Fruit fly (Drosophila melanogaster): Measurements from ENCODE around the gene eRF3.

Gene eRF3

DNA sequence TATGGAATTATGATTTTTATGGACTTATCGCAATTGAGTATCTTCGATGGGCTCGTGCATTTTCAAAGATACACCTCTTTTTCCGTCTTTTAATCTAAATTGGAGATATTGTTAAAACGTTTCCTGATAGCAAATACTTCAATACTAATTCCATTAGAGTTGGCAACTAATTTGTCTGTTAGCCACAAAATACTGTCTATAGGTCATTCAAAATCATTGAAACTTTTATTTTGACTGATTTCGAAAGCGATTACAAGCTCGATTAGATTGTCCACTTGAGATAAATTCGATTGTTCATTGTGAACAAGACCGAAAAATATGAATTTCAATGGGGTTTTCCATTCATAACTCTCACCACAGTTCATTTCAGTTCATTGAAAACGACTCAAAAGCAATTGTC is 41.9 kb downstream of the eRF3 start:
- TF ChIP-seq Rel (GFP tag; optimal IDR thresholded peaks at IDR 0.05) (no peak), Rel (tag; optimal IDR thresholded peaks at IDR 0.05) (peak; percentile 34), Myc (optimal IDR thresholded peaks at IDR 0.05) (no peak), tai (GFP tag; optimal IDR thresholded peaks at IDR 0.05) (peak; percentile 52)

DNA sequence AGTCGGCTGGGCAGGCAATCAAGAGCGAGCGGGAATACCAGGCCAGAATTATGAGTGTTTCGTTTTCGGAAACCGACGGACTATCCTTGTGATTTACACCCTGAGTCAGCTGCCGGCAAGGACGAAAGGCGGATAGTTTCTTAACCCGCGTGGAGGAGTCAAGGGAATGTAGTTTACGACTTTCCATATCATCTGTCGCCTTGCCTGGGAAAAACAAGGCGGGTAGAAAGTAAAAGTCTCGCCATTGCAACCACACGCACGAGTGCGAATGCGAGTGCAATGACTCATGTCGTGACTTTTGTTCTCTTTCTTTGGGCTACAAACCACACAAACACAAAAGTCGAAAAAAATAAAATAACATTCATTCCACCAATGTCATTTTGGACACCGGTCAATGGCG is 44.2 kb downstream of the eRF3 start:
- TF ChIP-seq psq (GFP tag; optimal IDR thresholded peaks at IDR 0.05) = no peak

DNA sequence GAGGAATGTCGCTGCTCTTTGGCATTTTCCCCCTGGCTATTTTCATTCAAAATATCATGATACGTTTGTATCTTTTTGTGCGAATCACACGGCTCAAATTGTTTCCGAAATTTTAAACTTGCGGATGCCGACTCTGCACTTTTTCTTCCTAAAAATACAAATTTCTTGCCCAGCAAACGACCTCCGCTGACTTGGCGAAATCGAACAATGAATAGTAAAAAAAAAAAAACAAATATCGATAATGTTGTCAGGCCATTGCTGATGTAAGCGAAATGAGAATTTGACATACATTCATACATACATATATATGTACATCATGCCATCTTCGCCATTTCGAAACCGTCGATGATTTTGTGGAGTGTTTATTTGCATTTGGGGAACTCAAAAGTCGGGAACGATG is 45.7 kb downstream of the eRF3 start:
- TF ChIP-seq Dif (GFP tag; optimal IDR thresholded peaks at IDR 0.05; ENCODE audit: partially characterized antibody) (no peak), jim (GFP tag; optimal IDR thresholded peaks at IDR 0.05) (no peak), Abd-B (GFP tag; optimal IDR thresholded peaks at IDR 0.05) (no peak), Rel (GFP tag; optimal IDR thresholded peaks at IDR 0.05) (no peak), Rel (tag; optimal IDR thresholded peaks at IDR 0.05) (no peak), sage (GFP tag; optimal IDR thresholded peaks at IDR 0.05) (no peak), dsf (GFP tag; optimal IDR thresholded peaks at IDR 0.05; ENCODE audit: borderline replicate concordance) (no peak), OdsH (GFP tag; optimal IDR thresholded peaks at IDR 0.05) (no peak), Jra (GFP tag; optimal IDR thresholded peaks at IDR 0.05) (no peak), rgr (GFP tag; optimal IDR thresholded peaks at IDR 0.05) (no peak), Hnf4 (GFP tag; optimal IDR thresholded peaks at IDR 0.05) (no peak), dl (GFP tag; optimal IDR thresholded peaks at IDR 0.05; ENCODE audit: insufficient read depth in 1 of 2, partially characterized antibody in 2 of 2) (no peak), Dfd (GFP tag; optimal IDR thresholded peaks at IDR 0.05) (no peak), tai (GFP tag; optimal IDR thresholded peaks at IDR 0.05) (no peak), Mio (GFP tag; optimal IDR thresholded peaks at IDR 0.05) (no peak), Hr83 (GFP tag; optimal IDR thresholded peaks at IDR 0.05; ENCODE audit: poor library complexity, severe bottlenecking) (no peak), foxo (GFP tag; optimal IDR thresholded peaks at IDR 0.05) (no peak), CG9705 (GFP tag; optimal IDR thresholded peaks at IDR 0.05) (no peak), usp (GFP tag; optimal IDR thresholded peaks at IDR 0.05) (no peak)

DNA sequence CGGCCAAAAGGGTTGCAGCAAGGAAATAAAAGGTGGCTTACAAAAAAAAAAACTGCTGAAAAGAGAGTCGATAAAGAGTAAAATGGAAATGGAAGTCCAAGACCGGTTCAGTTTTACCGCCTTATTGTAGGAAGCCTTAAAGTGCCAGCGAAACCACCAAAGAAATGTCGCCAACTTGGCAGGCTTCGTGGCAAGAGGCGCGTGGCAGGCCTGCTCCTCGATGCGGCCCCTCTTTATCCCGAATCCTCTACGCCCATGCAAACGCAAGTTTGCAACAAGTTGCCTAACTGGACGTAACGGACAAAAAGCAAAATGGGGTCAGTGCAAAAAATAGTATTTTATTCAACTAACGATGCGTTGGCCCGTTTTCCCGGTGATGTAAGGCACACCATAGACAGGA is 46.6 kb downstream of the eRF3 start:
- TF ChIP-seq psq (GFP tag; optimal IDR thresholded peaks at IDR 0.05) (peak; percentile 23), Jra (GFP tag; optimal IDR thresholded peaks at IDR 0.05) (no peak), Dfd (GFP tag; optimal IDR thresholded peaks at IDR 0.05) (no peak)

DNA sequence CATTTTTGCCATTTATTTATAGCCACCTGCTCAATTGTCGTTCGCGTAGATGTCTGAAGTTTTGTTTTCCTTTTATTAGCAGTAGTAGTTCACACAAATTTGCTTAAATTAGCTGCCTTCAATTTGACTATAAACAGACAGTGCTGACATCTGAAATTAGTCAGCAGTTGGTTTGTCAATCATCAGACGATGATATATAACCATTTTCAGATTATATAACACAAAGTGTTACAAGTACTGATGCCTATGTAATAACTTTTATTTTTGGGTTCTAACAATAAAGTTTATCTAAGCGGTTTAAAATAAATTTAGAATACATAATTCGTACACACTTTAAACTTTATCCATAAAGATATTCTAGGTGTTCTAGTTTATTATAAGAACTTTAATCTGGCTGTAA is 47.5 kb downstream of the eRF3 start:
- no peak for TF ChIP-seq lola (GFP tag; optimal IDR thresholded peaks at IDR 0.05)

DNA sequence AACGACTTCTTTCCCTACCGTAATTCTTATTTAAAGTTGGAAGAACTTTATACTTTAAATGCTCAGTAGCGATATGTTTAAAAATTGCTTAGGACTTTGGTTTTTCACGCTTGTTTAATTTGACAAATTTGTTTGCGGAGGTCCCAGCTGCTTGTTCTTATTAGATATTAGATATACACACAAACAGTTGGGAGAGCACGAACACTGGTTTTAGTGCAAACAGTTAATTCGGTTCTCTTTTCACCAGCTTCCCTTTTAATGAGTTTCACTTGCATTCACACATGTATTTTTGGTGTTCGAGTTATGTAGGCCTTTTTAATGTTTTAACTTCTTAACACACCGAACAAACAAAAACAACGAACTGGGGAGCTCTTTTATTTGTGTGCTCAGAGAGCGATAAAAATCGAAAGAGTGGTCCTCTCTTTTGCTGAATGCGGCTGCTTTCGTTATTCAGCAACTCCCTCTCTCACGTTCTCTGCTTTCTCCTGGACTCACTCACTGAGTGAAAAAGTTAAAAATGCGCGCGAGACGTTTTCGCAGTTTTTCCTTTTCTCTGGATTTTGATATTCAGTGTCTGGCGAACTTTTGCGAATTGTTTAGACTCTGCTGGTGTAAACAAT is 48.6 kb downstream of the eRF3 start:
- TF ChIP-seq dl (GFP tag; optimal IDR thresholded peaks at IDR 0.05; ENCODE audit: insufficient read depth in 1 of 2, partially characterized antibody in 2 of 2) (peak; percentile 70 to 87), jim (GFP tag; optimal IDR thresholded peaks at IDR 0.05) (no peak), ey (GFP tag; optimal IDR thresholded peaks at IDR 0.05) (no peak), sage (GFP tag; optimal IDR thresholded peaks at IDR 0.05) (peak; percentile 28), CrebA (GFP tag; optimal IDR thresholded peaks at IDR 0.05; ENCODE audit: borderline replicate concordance) (peak; percentile 4), Vsx2 (GFP tag; optimal IDR thresholded peaks at IDR 0.05; ENCODE audit: partially characterized antibody) (peak; percentile 69), Dfd (GFP tag; optimal IDR thresholded peaks at IDR 0.05) (no peak), brk (GFP tag; optimal IDR thresholded peaks at IDR 0.05) (peak; percentile 56), Jra (GFP tag; optimal IDR thresholded peaks at IDR 0.05) (no peak), Sp1 (GFP tag; optimal IDR thresholded peaks at IDR 0.05) (no peak), dsf (GFP tag; optimal IDR thresholded peaks at IDR 0.05; ENCODE audit: borderline replicate concordance) (no peak), Hr83 (GFP tag; optimal IDR thresholded peaks at IDR 0.05; ENCODE audit: poor library complexity, severe bottlenecking) (peak; percentile 43), usp (GFP tag; optimal IDR thresholded peaks at IDR 0.05) (no peak), tai (GFP tag; optimal IDR thresholded peaks at IDR 0.05) (no peak), dmrt93B (GFP tag; optimal IDR thresholded peaks at IDR 0.05) (no peak), Hnf4 (GFP tag; optimal IDR thresholded peaks at IDR 0.05) (no peak), Hr78 (GFP tag; optimal IDR thresholded peaks at IDR 0.05) (no peak), lola (GFP tag; optimal IDR thresholded peaks at IDR 0.05) (no peak), fru (GFP tag; optimal IDR thresholded peaks at IDR 0.05) (no peak), h (GFP tag; optimal IDR thresholded peaks at IDR 0.05) (no peak), OdsH (GFP tag; optimal IDR thresholded peaks at IDR 0.05) (no peak), GATAd (GFP tag; optimal IDR thresholded peaks at IDR 0.05) (no peak), Rel (GFP tag; optimal IDR thresholded peaks at IDR 0.05) (no peak), Rel (tag; optimal IDR thresholded peaks at IDR 0.05) (no peak), foxo (GFP tag; optimal IDR thresholded peaks at IDR 0.05) (no peak), HLH106 (tag; optimal IDR thresholded peaks at IDR 0.05) (no peak), N (GFP tag; optimal IDR thresholded peaks at IDR 0.05) (no peak), Myc (optimal IDR thresholded peaks at IDR 0.05) (no peak), rgr (GFP tag; optimal IDR thresholded peaks at IDR 0.05) (no peak), br (GFP tag; optimal IDR thresholded peaks at IDR 0.05) (no peak), Mio (GFP tag; optimal IDR thresholded peaks at IDR 0.05) (no peak), CG32264 (GFP tag; optimal IDR thresholded peaks at IDR 0.05) (no peak), CG9705 (GFP tag; optimal IDR thresholded peaks at IDR 0.05) (no peak), Abd-B (GFP tag; optimal IDR thresholded peaks at IDR 0.05) (no peak), Dif (GFP tag; optimal IDR thresholded peaks at IDR 0.05; ENCODE audit: partially characterized antibody) (peak; percentile 95), psq (GFP tag; optimal IDR thresholded peaks at IDR 0.05) (no peak)
